Worm (Caenorhabditis elegans) whole organism, young adult: Measurements from ENCODE around the gene ZC13.10.

Source experiments
- B0019.2 ChIP-seq: fragments of 200-800 bp; sonication (Bioruptor generic); conservative IDR thresholded peaks from 2 replicates; pipeline ENCODE4 v1.3.6; 2022; ENCODE audit warnings: missing genetic modification reagents, missing genetic modification characterization, missing compliant biosample characterization
- B0261.1 ChIP-seq: sonication (generic microtip); optimal IDR thresholded peaks from 2 replicates; lab custom pipeline; 2016; ENCODE audit warnings: mild to moderate bottlenecking, missing genetic modification characterization, moderate library complexity, missing compliant biosample characterization
- D2030.7 ChIP-seq: fragments of 200-800 bp; sonication (Bioruptor generic); IDR thresholded peaks from 2 replicates; pipeline ENCODE4 v1.3.6; 2022; ENCODE audit warnings: missing genetic modification reagents, missing genetic modification characterization, missing compliant biosample characterization
- F52B5.7 ChIP-seq: sonication (generic microtip); optimal IDR thresholded peaks from 2 replicates; lab custom pipeline; 2016; ENCODE audit warnings: mild to moderate bottlenecking, missing genetic modification characterization, missing compliant biosample characterization
- F55B11.4 ChIP-seq: sonication (generic microtip); optimal IDR thresholded peaks from 2 replicates; lab custom pipeline; 2016; ENCODE audit warnings: missing compliant biosample characterization, missing genetic modification characterization, borderline replicate concordance; ENCODE audit not compliant: insufficient read depth
- K11D2.4 ChIP-seq: fragments of 200-800 bp; sonication (Bioruptor generic); IDR thresholded peaks from 2 replicates; pipeline ENCODE4 v1.3.6; 2022; ENCODE audit warnings: missing genetic modification reagents, missing genetic modification characterization, missing compliant biosample characterization
- T07F8.4 ChIP-seq: sonication (generic microtip); optimal IDR thresholded peaks from 2 replicates; lab custom pipeline; 2016; ENCODE audit warnings: mild to moderate bottlenecking, missing genetic modification characterization, moderate library complexity, missing compliant biosample characterization
- Y56A3A.18 ChIP-seq: fragments of 200-800 bp; sonication (Bioruptor generic); IDR thresholded peaks from 2 replicates; pipeline ENCODE4 v1.3.6; 2022; ENCODE audit warnings: missing genetic modification reagents, missing genetic modification characterization, missing compliant biosample characterization
- Y67H2A.10 ChIP-seq: fragments of 200-800 bp; sonication (Bioruptor generic); conservative IDR thresholded peaks from 2 replicates; pipeline ENCODE4 v1.3.6; 2022; ENCODE audit warnings: missing genetic modification reagents, missing genetic modification characterization, missing compliant biosample characterization
- attf-5 ChIP-seq: fragments of 200-800 bp; sonication (Bioruptor generic); optimal IDR thresholded peaks from 2 replicates; lab custom pipeline; 2018; ENCODE audit warnings: mild to moderate bottlenecking, missing genetic modification characterization, missing compliant biosample characterization
- cebp-1 ChIP-seq, 2 experiments: fragments of 200-800 bp in 1 of 2; sonication (Bioruptor generic) in 1 of 2; sonication (generic microtip) in 1 of 2; IDR thresholded peaks in 1 of 2; optimal IDR thresholded peaks in 1 of 2; 2 replicates each; pipeline versions ENCODE4 v1.3.6 to Lab custom; 2017 to 2022; ENCODE audit warnings: missing compliant biosample characterization in 2 of 2, missing genetic modification characterization in 2 of 2, mild to moderate bottlenecking in 1 of 2, missing genetic modification reagents in 1 of 2, moderate library complexity in 1 of 2
- chd-7 ChIP-seq: sonication (generic microtip); optimal IDR thresholded peaks from 2 replicates; lab custom pipeline; 2016; ENCODE audit warnings: mild to moderate bottlenecking, missing genetic modification characterization, moderate library complexity, missing compliant biosample characterization
- die-1 ChIP-seq: sonication (generic microtip); optimal IDR thresholded peaks from 2 replicates; lab custom pipeline; 2016; ENCODE audit warnings: missing genotype, mild to moderate bottlenecking, missing genetic modification characterization, missing compliant biosample characterization
- dox-1 ChIP-seq: fragments of 200-800 bp; sonication (Bioruptor generic); IDR thresholded peaks from 2 replicates; pipeline ENCODE4 v1.3.6; 2022; ENCODE audit warnings: missing genetic modification reagents, missing genetic modification characterization, missing compliant biosample characterization
- dpff-1 ChIP-seq: sonication (generic microtip); optimal IDR thresholded peaks from 2 replicates; lab custom pipeline; 2017; ENCODE audit warnings: mild to moderate bottlenecking, missing genetic modification characterization, missing compliant biosample characterization
- egrh-3 ChIP-seq: fragments of 200-800 bp; sonication (Bioruptor generic); IDR thresholded peaks from 2 replicates; pipeline ENCODE4 v1.3.6; 2022; ENCODE audit warnings: missing genetic modification reagents, missing genetic modification characterization, missing compliant biosample characterization
- him-1 ChIP-seq: sonication (generic microtip); optimal IDR thresholded peaks from 2 replicates; lab custom pipeline; 2016; ENCODE audit warnings: missing genotype, missing genetic modification reagents, missing genetic modification characterization, missing compliant biosample characterization
- hmg-1.2 ChIP-seq: fragments of 200-800 bp; sonication (Bioruptor generic); IDR thresholded peaks from 2 replicates; pipeline ENCODE4 v1.3.6; 2022; ENCODE audit warnings: missing genetic modification reagents, missing genetic modification characterization, missing compliant biosample characterization
- hmg-20 ChIP-seq: fragments of 200-800 bp; sonication (Bioruptor generic); IDR thresholded peaks from 2 replicates; pipeline ENCODE4 v1.3.6; 2022; ENCODE audit warnings: missing genetic modification reagents, missing genetic modification characterization, missing compliant biosample characterization
- let-526 ChIP-seq: fragments of 200-800 bp; sonication (Bioruptor generic); IDR thresholded peaks from 2 replicates; pipeline ENCODE4 v1.3.6; 2022; ENCODE audit warnings: missing genetic modification reagents, missing genetic modification characterization, missing compliant biosample characterization
- lin-35 ChIP-seq, 3 experiments: fragments of 150-350 bp in 2 of 3; sonication (generic microtip) in 1 of 3; optimal IDR thresholded peaks; 2 replicates each; lab custom pipeline; 2014 to 2018; ENCODE audit warnings: missing biosample characterization in 3 of 3, missing genetic modification characterization in 3 of 3, missing genetic modification reagents in 3 of 3
- lir-1 ChIP-seq: fragments of 200-800 bp; sonication (Bioruptor generic); conservative IDR thresholded peaks from 2 replicates; pipeline ENCODE4 v1.3.6; 2022; ENCODE audit warnings: missing genetic modification reagents, missing genetic modification characterization, missing compliant biosample characterization
- madf-3 ChIP-seq: fragments of 200-800 bp; sonication (Bioruptor generic); IDR thresholded peaks from 2 replicates; pipeline ENCODE4 v1.3.6; 2022; ENCODE audit warnings: missing genetic modification reagents, missing genetic modification characterization, missing compliant biosample characterization
- madf-6 ChIP-seq: fragments of 200-800 bp; sonication (Bioruptor generic); IDR thresholded peaks from 2 replicates; pipeline ENCODE4 v1.3.6; 2022; ENCODE audit warnings: missing genetic modification reagents, missing genetic modification characterization, missing compliant biosample characterization
- mcd-1 ChIP-seq: fragments of 200-800 bp; sonication (Bioruptor generic); IDR thresholded peaks from 2 replicates; pipeline ENCODE4 v1.3.6; 2022; ENCODE audit warnings: missing genetic modification reagents, missing genetic modification characterization, missing compliant biosample characterization
- mxl-1 ChIP-seq: sonication (generic microtip); optimal IDR thresholded peaks from 2 replicates; lab custom pipeline; 2016; ENCODE audit warnings: missing genetic modification characterization, missing compliant biosample characterization
- nhr-179 ChIP-seq: sonication (generic microtip); optimal IDR thresholded peaks from 2 replicates; lab custom pipeline; 2016; ENCODE audit warnings: mild to moderate bottlenecking, missing genetic modification characterization, missing compliant biosample characterization
- nhr-80 ChIP-seq: sonication (generic microtip); optimal IDR thresholded peaks from 2 replicates; lab custom pipeline; 2016; ENCODE audit warnings: missing genetic modification characterization, missing compliant biosample characterization
- pbrm-1 ChIP-seq: fragments of 200-800 bp; sonication (Bioruptor generic); IDR thresholded peaks from 2 replicates; pipeline ENCODE4 v1.3.6; 2022; ENCODE audit warnings: missing genetic modification reagents, missing genetic modification characterization, missing compliant biosample characterization
- pha-4 ChIP-seq: fragments of 150-350 bp; sonication (generic microtip); optimal IDR thresholded peaks from 2 replicates; lab custom pipeline; 2014; ENCODE audit warnings: missing biosample characterization, missing genetic modification reagents, missing genetic modification characterization
- rcor-1 ChIP-seq: fragments of 200-800 bp; sonication (Bioruptor generic); IDR thresholded peaks from 2 replicates; pipeline ENCODE4 v1.3.6; 2022; ENCODE audit warnings: missing genetic modification reagents, missing genetic modification characterization, missing compliant biosample characterization
- rpc-1 ChIP-seq, 2 experiments: fragments of 150-350 bp in 1 of 2; sonication (generic microtip) in 1 of 2; optimal IDR thresholded peaks; 2 replicates each; lab custom pipeline; 2014 to 2018; ENCODE audit warnings: missing biosample characterization in 1 of 2, missing genetic modification characterization in 1 of 2, missing genetic modification reagents in 1 of 2, missing genotype in 1 of 2
- snpc-1.3 ChIP-seq: sonication (generic microtip); optimal IDR thresholded peaks from 2 replicates; lab custom pipeline; 2017; ENCODE audit warnings: missing genetic modification characterization, mild to moderate bottlenecking, missing compliant biosample characterization, antibody characterized with exemption, moderate library complexity, missing genotype, missing genetic modification reagents; ENCODE audit not compliant: insufficient read depth
- snpc-3.4 ChIP-seq: sonication (generic microtip); optimal IDR thresholded peaks from 2 replicates; lab custom pipeline; 2017; ENCODE audit warnings: missing genetic modification characterization, mild to moderate bottlenecking, missing compliant biosample characterization, antibody characterized with exemption, moderate library complexity, missing genotype, missing genetic modification reagents
- tbp1 ChIP-seq: fragments of 200-800 bp; sonication (Bioruptor generic); optimal IDR thresholded peaks from 2 replicates; lab custom pipeline; 2018; ENCODE audit warnings: mild to moderate bottlenecking, missing genetic modification characterization, missing compliant biosample characterization
- zfh-2 ChIP-seq: fragments of 200-800 bp; sonication (Bioruptor generic); conservative IDR thresholded peaks from 2 replicates; pipeline ENCODE4 v1.3.6; 2022; ENCODE audit warnings: missing genetic modification reagents, missing genetic modification characterization, missing compliant biosample characterization

The ZC13.10 gene

DNA sequence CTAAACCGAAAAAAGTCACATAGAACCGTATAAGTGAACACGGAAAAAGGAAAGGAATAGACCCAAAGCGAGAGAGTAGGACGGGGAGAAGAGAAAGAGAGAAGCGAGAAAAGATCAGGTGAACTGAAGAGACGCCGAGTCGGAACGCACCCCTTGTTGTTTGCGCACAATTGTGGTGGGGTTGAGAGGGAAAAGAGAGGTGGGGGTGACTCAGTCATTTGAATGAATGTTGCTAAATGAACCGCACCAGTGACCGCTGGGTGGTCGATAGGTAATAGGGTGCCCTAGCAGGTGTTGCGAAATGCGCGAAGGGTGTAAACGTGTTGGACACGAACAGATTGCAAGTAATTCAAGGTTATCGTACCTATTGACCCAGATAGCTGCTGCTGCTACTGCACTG lies 31.4 kb downstream of the ZC13.10 start, which contains the start of gene lgl-1:
Gene lgl-1, minus strand, starts transcription at position 70 of the 400 bp plus-strand sequence.
- TF ChIP-seq hmg-1.2 (GFP tag; lab: Robert Waterston, UW) = peak; percentile 83
- no peak for TF ChIP-seq snpc-3.4 (tag; lab: Kevin White, UChicago)
- peak; percentile 74 for TF ChIP-seq zfh-2 (GFP tag; lab: Robert Waterston, UW)
- TF ChIP-seq Y56A3A.18 (GFP tag; lab: Robert Waterston, UW) = no peak
- peak; percentile 29; the same call in 1 of the 2 replicates for TF ChIP-seq egrh-3
- no peak for TF ChIP-seq snpc-1.3
- TF ChIP-seq mxl-1 (tag; lab: Kevin White, UChicago) = no peak
- TF ChIP-seq chd-7 (tag; lab: Kevin White, UChicago) = no peak
- TF ChIP-seq dox-1 (GFP tag; lab: Robert Waterston, UW) = peak; percentile 58; the same call in 1 of the 2 replicates
- TF ChIP-seq lin-35 (GFP tag; optimal IDR thresholded peaks at IDR 0.05; lab: Kevin White, UChicago) = no peak
- TF ChIP-seq F55B11.4 (tag; lab: Kevin White, UChicago) = no peak
- TF ChIP-seq Y67H2A.10 (GFP tag; lab: Robert Waterston, UW) = no peak
- TF ChIP-seq K11D2.4 = no peak
- peak; percentile 26 for TF ChIP-seq nhr-80 (tag; lab: Kevin White, UChicago)
- no peak for TF ChIP-seq lir-1 (GFP tag; lab: Robert Waterston, UW)
- 0 out of 2 replicates have a peak, but pooled peaks have one; percentile 16 for TF ChIP-seq madf-3
- peak; percentile 70; the same call in 1 of the 2 replicates for TF ChIP-seq cebp-1 (GFP tag; IDR thresholded peaks at IDR 0.05; lab: Robert Waterston, UW)
- TF ChIP-seq cebp-1 (tag; optimal IDR thresholded peaks at IDR 0.05; lab: Kevin White, UChicago) = peak; percentile 93
- no peak for TF ChIP-seq F52B5.7 (tag; lab: Kevin White, UChicago)
- TF ChIP-seq nhr-179 (tag; lab: Kevin White, UChicago) = no peak
- TF ChIP-seq mcd-1 (GFP tag; lab: Robert Waterston, UW) = peak; percentile 41; the same call in 1 of the 2 replicates
- TF ChIP-seq T07F8.4 = no peak
- TF ChIP-seq rcor-1 = 0 out of 2 replicates have a peak, but pooled peaks have one; percentile 22

DNA sequence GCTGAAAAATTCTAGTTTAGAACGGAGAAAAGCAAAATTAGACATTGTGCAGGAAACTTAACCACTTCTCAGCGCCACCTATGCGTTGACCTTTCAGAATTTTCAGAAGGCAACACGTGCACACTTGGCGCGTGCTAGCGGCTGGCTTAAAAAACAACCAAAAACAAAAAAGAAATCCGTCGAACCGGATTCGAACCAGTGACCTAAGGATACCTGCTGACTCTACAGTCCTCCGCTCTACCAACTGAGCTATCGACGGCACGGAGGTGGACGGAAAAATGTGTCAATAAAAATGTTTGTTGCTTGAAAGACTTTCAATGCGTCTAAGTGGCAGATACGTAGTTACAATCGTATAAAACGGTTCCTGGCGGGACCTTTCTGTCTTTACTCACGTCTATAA lies 37.2 kb downstream of the ZC13.10 start:
- TF ChIP-seq B0019.2 (GFP tag; lab: Robert Waterston, UW) = 0 out of 2 replicates have a peak, but pooled peaks have one; percentile 35
- TF ChIP-seq let-526 (GFP tag; lab: Robert Waterston, UW) = peak; percentile 52; the same call in 1 of the 2 replicates
- peak; percentile 57; the same call in 1 of the 2 replicates for TF ChIP-seq K11D2.4
- 0 out of 2 replicates have a peak, but pooled peaks have one; percentile 45 for TF ChIP-seq pbrm-1
- TF ChIP-seq die-1 (tag; lab: Kevin White, UChicago) = no peak
- TF ChIP-seq dpff-1 = no peak
- peak; percentile 66 for TF ChIP-seq B0261.1
- TF ChIP-seq rpc-1 (optimal IDR thresholded peaks at IDR 0.05; lab: Kevin White, UChicago) = peak; percentile 56
- TF ChIP-seq rpc-1 (tag; optimal IDR thresholded peaks at IDR 0.05; lab: Kevin White, UChicago) = peak; percentile 77
- no peak for TF ChIP-seq madf-3
- peak; percentile 34; the same call in 1 of the 2 replicates for TF ChIP-seq rcor-1
- no peak for TF ChIP-seq attf-5 (GFP tag; lab: Kevin White, UChicago)
- peak; percentile 31 for TF ChIP-seq him-1
- 0 out of 2 replicates have a peak, but pooled peaks have one; percentile 12 for TF ChIP-seq madf-6
- TF ChIP-seq pha-4 (tag; lab: Kevin White, UChicago) = no peak
- peak; percentile 87 for TF ChIP-seq tbp1 (GFP tag; lab: Kevin White, UChicago)
- no peak for TF ChIP-seq hmg-20 (GFP tag; lab: Robert Waterston, UW)
- TF ChIP-seq D2030.7 (GFP tag; lab: Robert Waterston, UW) = 0 out of 2 replicates have a peak, but pooled peaks have one; percentile 13
- TF ChIP-seq, all 124 proteins: peak for 11
